Worm (Caenorhabditis elegans) whole organism, dauer: ENCODE measurements around the gene sru-30.

Source experiments
- unc-62 ChIP-seq: sonication (generic microtip); optimal IDR thresholded peaks from 2 replicates; lab custom pipeline; 2017; ENCODE audit warnings: missing biosample characterization, missing genetic modification reagents, missing genetic modification characterization

Gene sru-30

ce11 chrV:9843376-9843916 is 29.8 kb downstream of the sru-30 start, which contains the start of gene sru-8:
sru-8 (plus strand) TSS chrV:9843866.
- TF ChIP-seq unc-62 = no peak

ce11 chrV:9848576-9848975 is 34.9 kb downstream of the sru-30 start:
- TF ChIP-seq unc-62 = no peak

- TF ChIP-seq unc-62 = no peak
These were observed 40.2 kb downstream of the sru-30 start for ce11 chrV:9853801-9854200.

- TF ChIP-seq unc-62 = no peak
These were observed 42.6 kb downstream of the sru-30 start for ce11 chrV:9855920-9856852.

ce11 chrV:9856978-9857377 is 43.4 kb downstream of the sru-30 start:
- TF ChIP-seq unc-62 = no peak

- TF ChIP-seq unc-62 = no peak
These were observed 46.2 kb downstream of the sru-30 start, which contains the start of gene lsy-12 for ce11 chrV:9859863-9860262. lsy-12 (minus strand) TSS chrV:9859963.

- TF ChIP-seq unc-62 = no peak
These were observed 46.7 kb downstream of the sru-30 start for ce11 chrV:9860337-9860736.
